Worm (Caenorhabditis elegans): Measurements from ENCODE around the gene K10H10.12.

DNA sequence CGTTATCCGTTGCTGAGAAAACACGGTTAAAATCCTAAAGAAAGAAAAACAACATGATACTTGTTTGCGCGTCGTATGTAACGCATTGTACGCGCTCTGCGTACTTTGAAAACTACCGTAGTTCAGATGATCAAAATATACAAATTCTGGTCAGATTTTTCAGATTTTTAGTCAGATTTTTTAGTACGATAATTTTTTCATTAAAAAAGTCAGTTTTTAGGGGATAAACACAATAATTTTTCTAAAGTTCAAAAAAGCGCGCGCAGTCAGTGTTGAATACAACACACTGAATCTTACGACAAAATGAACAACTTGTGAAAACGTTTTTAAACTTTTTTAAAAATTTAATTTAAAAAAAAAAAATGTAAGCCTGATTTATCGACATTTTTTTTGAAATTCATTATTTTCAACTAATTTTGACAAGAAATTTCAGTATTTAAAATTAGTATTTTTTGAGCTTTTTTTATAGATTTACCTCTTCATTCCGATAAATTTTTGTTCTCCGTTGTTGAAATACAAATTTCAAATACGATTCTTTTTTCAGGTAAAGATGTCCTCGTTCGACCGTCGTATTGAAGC, 17.6 kb upstream of the K10H10.12 start, which contains the start of gene pot-2:
- TF ChIP-seq sea-1 (GFP tag; conservative IDR thresholded peaks at IDR 0.05) (no peak), ama-1 (optimal IDR thresholded peaks at IDR 0.05) (no peak), F13C5.2 (tag; optimal IDR thresholded peaks at IDR 0.05) (no peak), ceh-13 (GFP tag; optimal IDR thresholded peaks at IDR 0.05) (no peak), hnd-1 (tag; optimal IDR thresholded peaks at IDR 0.05) (no peak), ets-7 (tag; optimal IDR thresholded peaks at IDR 0.05) (no peak), ceh-36 (tag; optimal IDR thresholded peaks at IDR 0.05) (no peak), hmbx-1 (tag; optimal IDR thresholded peaks at IDR 0.05) (no peak), scrt-1 (GFP tag; IDR thresholded peaks at IDR 0.05) (no peak)

Data from whole organism, early embryonic.